Worm (Caenorhabditis elegans) whole organism, L1 larva: Measurements from ENCODE around the gene W04B5.3.
"Not testable (repeated sequence)": the region's sequence is repeated elsewhere in the genome, so short reads cannot be mapped to it uniquely, and the experiment has no call there.

Experiments
- C04F5.9 ChIP-seq: sonication (generic microtip); optimal IDR thresholded peaks from 2 replicates; lab custom pipeline; 2016; ENCODE audit warnings: missing genetic modification characterization, missing compliant biosample characterization
- Y116A8C.19 ChIP-seq: sonication (generic microtip); optimal IDR thresholded peaks from 2 replicates; lab custom pipeline; 2016; ENCODE audit warnings: missing compliant biosample characterization, missing genetic modification characterization, borderline replicate concordance
- ceh-8 ChIP-seq: fragments of 200-800 bp; sonication (Bioruptor generic); optimal IDR thresholded peaks from 2 replicates; lab custom pipeline; 2018; ENCODE audit warnings: mild to moderate bottlenecking, missing genetic modification characterization, moderate library complexity, missing compliant biosample characterization
- ceh-90 ChIP-seq: sonication (generic microtip); optimal IDR thresholded peaks from 2 replicates; lab custom pipeline; 2016; ENCODE audit warnings: missing genetic modification characterization, missing compliant biosample characterization
- dpl-1 ChIP-seq, 3 experiments: fragments of 150-350 bp in 2 of 3; sonication (generic microtip) in 1 of 3; optimal IDR thresholded peaks; 2 replicates each; lab custom pipeline; 2014 to 2017; ENCODE audit warnings: missing biosample characterization in 3 of 3, missing genetic modification characterization in 3 of 3, missing genetic modification reagents in 3 of 3
- dsc-1 ChIP-seq: sonication (generic microtip); optimal IDR thresholded peaks from 2 replicates; lab custom pipeline; 2016; ENCODE audit warnings: mild to moderate bottlenecking, missing genetic modification characterization, missing compliant biosample characterization
- efl-1 ChIP-seq, 4 experiments: fragments of 150-350 bp; optimal IDR thresholded peaks in 3 of 4; peaks in 1 of 4; 1 replicate in 1 of 4; 2 replicates in 3 of 4; lab custom pipeline; 2014; ENCODE audit warnings: missing biosample characterization in 2 of 4, missing genetic modification characterization in 2 of 4, missing genetic modification reagents in 2 of 4
- efl-3 ChIP-seq: fragments of 200-800 bp; sonication (Bioruptor generic); optimal IDR thresholded peaks from 2 replicates; lab custom pipeline; 2018; ENCODE audit warnings: mild to moderate bottlenecking, missing genetic modification characterization, missing compliant biosample characterization
- elt-2 ChIP-seq: sonication (generic microtip); optimal IDR thresholded peaks from 2 replicates; lab custom pipeline; 2016; ENCODE audit warnings: missing genetic modification characterization, mild to moderate bottlenecking, inconsistent platforms, missing compliant biosample characterization, missing genetic modification reagents
- ets-5 ChIP-seq: fragments of 200-800 bp; sonication (Bioruptor generic); IDR thresholded peaks from 2 replicates; pipeline ENCODE4 v1.3.6; 2022; ENCODE audit warnings: missing genetic modification characterization, missing compliant biosample characterization
- fkh-10 ChIP-seq: sonication (generic microtip); optimal IDR thresholded peaks from 2 replicates; lab custom pipeline; 2017; ENCODE audit warnings: missing biosample characterization, missing genetic modification reagents, missing genetic modification characterization
- fkh-8 ChIP-seq: sonication (generic microtip); optimal IDR thresholded peaks from 2 replicates; lab custom pipeline; 2016; ENCODE audit warnings: mild to moderate bottlenecking, missing genetic modification characterization, missing compliant biosample characterization
- irx-1 ChIP-seq: sonication (generic microtip); optimal IDR thresholded peaks from 2 replicates; lab custom pipeline; 2016; ENCODE audit warnings: missing genetic modification characterization, missing compliant biosample characterization
- lin-13 ChIP-seq: fragments of 150-350 bp; optimal IDR thresholded peaks from 2 replicates; lab custom pipeline; 2014; ENCODE audit warnings: missing biosample characterization, missing genetic modification reagents, missing genetic modification characterization
- lin-35 ChIP-seq, 2 experiments: fragments of 150-350 bp; optimal IDR thresholded peaks; 2 replicates each; lab custom pipeline; 2014; ENCODE audit warnings: missing biosample characterization in 2 of 2, missing genetic modification characterization in 2 of 2, missing genetic modification reagents in 2 of 2
- mep-1 ChIP-seq: fragments of 150-350 bp; optimal IDR thresholded peaks from 2 replicates; lab custom pipeline; 2014; ENCODE audit warnings: missing biosample characterization, missing genetic modification characterization
- nhr-11 ChIP-seq: fragments of 150-350 bp; optimal IDR thresholded peaks from 2 replicates; lab custom pipeline; 2014; ENCODE audit warnings: missing biosample characterization, missing genetic modification characterization
- nhr-19 ChIP-seq: fragments of 200-800 bp; sonication (Bioruptor generic); conservative IDR thresholded peaks from 2 replicates; pipeline ENCODE4 v1.3.6; 2022; ENCODE audit warnings: missing genetic modification characterization, missing compliant biosample characterization
- nhr-28 ChIP-seq: fragments of 150-350 bp; optimal IDR thresholded peaks from 2 replicates; lab custom pipeline; 2014; ENCODE audit warnings: missing biosample characterization, missing genetic modification characterization
- nhr-71 ChIP-seq: sonication (generic microtip); optimal IDR thresholded peaks from 2 replicates; lab custom pipeline; 2016; ENCODE audit warnings: mild to moderate bottlenecking, missing genetic modification characterization, moderate library complexity, missing compliant biosample characterization
- nhr-76 ChIP-seq: sonication (generic microtip); optimal IDR thresholded peaks from 2 replicates; lab custom pipeline; 2017; ENCODE audit warnings: missing biosample characterization, missing genetic modification characterization
- nhr-77 ChIP-seq: fragments of 150-350 bp; optimal IDR thresholded peaks from 2 replicates; lab custom pipeline; 2014; ENCODE audit warnings: missing biosample characterization, missing genetic modification characterization
- pqm-1 ChIP-seq: sonication (generic microtip); optimal IDR thresholded peaks from 3 replicates; lab custom pipeline; 2017; ENCODE audit warnings: missing biosample characterization, missing genetic modification characterization
- skn-1 ChIP-seq: fragments of 150-350 bp; optimal IDR thresholded peaks from 2 replicates; lab custom pipeline; 2014; ENCODE audit warnings: missing biosample characterization, missing genetic modification characterization
- sptf-1 ChIP-seq: fragments of 150-350 bp; optimal IDR thresholded peaks from 2 replicates; lab custom pipeline; 2014; ENCODE audit warnings: missing biosample characterization, missing genetic modification characterization
- sup-37 ChIP-seq: fragments of 200-800 bp; sonication (Bioruptor generic); optimal IDR thresholded peaks from 2 replicates; lab custom pipeline; 2018; ENCODE audit warnings: mild to moderate bottlenecking, missing genetic modification characterization, missing compliant biosample characterization
- tbx-2 ChIP-seq: sonication (generic microtip); optimal IDR thresholded peaks from 2 replicates; lab custom pipeline; 2016; ENCODE audit warnings: missing genetic modification characterization, missing compliant biosample characterization
- tlp-1 ChIP-seq: fragments of 150-350 bp; optimal IDR thresholded peaks from 2 replicates; lab custom pipeline; 2014; ENCODE audit warnings: missing biosample characterization, missing genetic modification characterization

The W04B5.3 gene

ce11 chrIII:2432925-2433324, 14.6 kb downstream of the W04B5.3 start:
- TF ChIP-seq lin-13 (GFP tag; lab: Kevin White, UChicago): no peak
- peak; percentile 36 to 42 for TF ChIP-seq efl-1 (optimal IDR thresholded peaks at IDR 0.05; lab: Kevin White, UChicago)
- TF ChIP-seq efl-1 (GFP tag; optimal IDR thresholded peaks at IDR 0.05 in 1 of 2; lab: Kevin White, UChicago): peak in 1 of 2 experiments; percentile 88
- no peak for TF ChIP-seq fkh-8 (tag; lab: Kevin White, UChicago)
- peak; percentile 32 for TF ChIP-seq dsc-1 (tag; lab: Kevin White, UChicago)
- TF ChIP-seq nhr-19 (GFP tag; lab: Robert Waterston, UW): no peak

ce11 chrIII:2435373-2435772, 17.1 kb downstream of the W04B5.3 start, which contains the start of gene W04B5.6:
Gene W04B5.6 (minus strand): TSS chrIII:2435473.
- not testable (repeated sequence) for TF ChIP-seq tbx-2 (tag; lab: Kevin White, UChicago); efl-3; C04F5.9

ce11 chrIII:2435805-2436204, 17.5 kb downstream of the W04B5.3 start, which contains the start of gene E02H9.6:
Gene E02H9.6 (plus strand): TSS chrIII:2436105.
- TF ChIP-seq dpl-1 (GFP tag; optimal IDR thresholded peaks at IDR 0.05; lab: Kevin White, UChicago); nhr-76 (tag; lab: Kevin White, UChicago); skn-1 (tag; lab: Kevin White, UChicago): not testable (repeated sequence)

- TF ChIP-seq sup-37 (no peak), efl-1 (optimal IDR thresholded peaks at IDR 0.05; lab: Kevin White, UChicago) (peak; percentile 9 to 10), efl-1 (GFP tag; optimal IDR thresholded peaks at IDR 0.05 in 1 of 2; lab: Kevin White, UChicago) (no peak)
These were observed 20.2 kb downstream of the W04B5.3 start, which contains the start of gene E02H9.13 for ce11 chrIII:2438543-2438942. Gene E02H9.13 (minus strand): TSS chrIII:2438741.

- TF ChIP-seq mep-1 (tag; lab: Kevin White, UChicago) (no peak), efl-3 (no peak), nhr-71 (no peak), ceh-8 (GFP tag; lab: Kevin White, UChicago) (no peak)
These were observed 27.4 kb downstream of the W04B5.3 start, which contains the start of the genes E02H9.7 and klo-2 for ce11 chrIII:2445574-2446259. Gene E02H9.7 (minus strand): TSS chrIII:2445674. Gene klo-2 (plus strand): TSS chrIII:2446209.

ce11 chrIII:2454757-2455306, 36.5 kb downstream of the W04B5.3 start, which contains the start of gene nhr-121:
Gene nhr-121 (minus strand): TSS chrIII:2454807.
- TF ChIP-seq dsc-1 (tag; lab: Kevin White, UChicago): no peak
- peak; percentile 63 for TF ChIP-seq elt-2 (tag; lab: Kevin White, UChicago)
- peak in 1 of 2 experiments; percentile 37 for TF ChIP-seq lin-35 (GFP tag; optimal IDR thresholded peaks at IDR 0.05; lab: Kevin White, UChicago)
- TF ChIP-seq, all 84 proteins: peak for 2

- not testable (repeated sequence) for TF ChIP-seq pqm-1 (tag; lab: Kevin White, UChicago); fkh-10; ceh-8 (GFP tag; lab: Kevin White, UChicago)
These were observed 40.4 kb downstream of the W04B5.3 start, which contains the start of gene E02H9.3 for ce11 chrIII:2458742-2459141. Gene E02H9.3 (plus strand): TSS chrIII:2459042.

ce11 chrIII:2460403-2460802, 42.1 kb downstream of the W04B5.3 start:
- TF ChIP-seq efl-1 (optimal IDR thresholded peaks at IDR 0.05; lab: Kevin White, UChicago): not testable (repeated sequence)
- TF ChIP-seq efl-1 (GFP tag; optimal IDR thresholded peaks at IDR 0.05 in 1 of 2; lab: Kevin White, UChicago): peak in 1 of 2 experiments; percentile 9

- TF ChIP-seq ets-5 (GFP tag; lab: Robert Waterston, UW): no peak
- TF ChIP-seq nhr-19 (GFP tag; lab: Robert Waterston, UW): no peak
- no peak for TF ChIP-seq C04F5.9
- no peak for TF ChIP-seq ceh-90 (tag; lab: Kevin White, UChicago)
- no peak for TF ChIP-seq tlp-1 (tag; lab: Kevin White, UChicago)
- TF ChIP-seq nhr-28: no peak
- no peak for TF ChIP-seq Y116A8C.19
- no peak for TF ChIP-seq irx-1 (tag; lab: Kevin White, UChicago)
- no peak for TF ChIP-seq nhr-11 (tag; lab: Kevin White, UChicago)
- no peak for TF ChIP-seq fkh-8 (tag; lab: Kevin White, UChicago)
- no peak for TF ChIP-seq nhr-77
- no peak for TF ChIP-seq sptf-1
- TF ChIP-seq pqm-1 (tag; lab: Kevin White, UChicago): no peak
These were observed 49.9 kb downstream of the W04B5.3 start, which contains the start of the genes E02H9.9 and E02H9.1 for ce11 chrIII:2468202-2468601. Gene E02H9.9 (minus strand): TSS chrIII:2468302. Gene E02H9.1 (plus strand): TSS chrIII:2468486.
